Worm (Caenorhabditis elegans): Measurements from ENCODE around the gene idpa-3.

DNA sequence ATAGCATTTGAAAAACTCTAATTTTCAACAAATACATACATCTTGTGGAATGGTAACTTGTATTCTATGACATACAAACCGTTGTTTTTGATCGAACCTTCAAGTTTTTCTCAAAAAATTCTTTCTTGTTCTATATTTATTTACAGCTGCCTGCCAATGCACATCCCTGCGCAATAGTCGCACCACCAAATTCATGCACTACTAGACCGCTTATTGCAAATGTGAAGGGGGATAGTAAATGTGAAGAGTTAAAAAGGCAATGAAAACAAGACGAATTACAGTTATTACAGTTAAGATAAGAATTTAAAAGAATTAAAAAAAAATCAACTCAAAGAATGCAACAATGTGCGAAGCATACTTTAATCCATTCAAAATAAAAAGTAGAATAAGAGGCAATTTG, 17.6 kb downstream of the idpa-3 start:
- TF ChIP-seq elt-1 (tag; optimal IDR thresholded peaks at IDR 0.05; ENCODE audit: borderline replicate concordance, insufficient read depth) (no peak), hlh-1 (tag; optimal IDR thresholded peaks at IDR 0.05) (no peak), ces-1 (GFP tag; optimal IDR thresholded peaks at IDR 0.05) (no peak), mep-1 (tag; optimal IDR thresholded peaks at IDR 0.05) (no peak), ceh-83 (GFP tag; optimal IDR thresholded peaks at IDR 0.05) (no peak), zip-8 (tag; optimal IDR thresholded peaks at IDR 0.05) (no peak), nhr-76 (tag; optimal IDR thresholded peaks at IDR 0.05) (no peak), unc-39 (tag; optimal IDR thresholded peaks at IDR 0.05) (no peak)

Data from whole organism, mixed stage, embryonic.